Fruit fly (Drosophila melanogaster): ENCODE measurements around the gene CG15211.

Gene CG15211

dm6 chrX:10785920-10786361, 13.6 kb downstream of the CG15211 start (continued):
- no peak for TF ChIP-seq BEAF-32 (GFP tag; optimal IDR thresholded peaks at IDR 0.05)
- TF ChIP-seq CG13287 (GFP tag; IDR thresholded peaks at IDR 0.05; ENCODE audit: partially characterized antibody) = peak; percentile 16; the same call in 1 of the 2 replicates
- peak in 1 of 2 experiments; percentile 14 for TF ChIP-seq crp (GFP tag; optimal IDR thresholded peaks at IDR 0.05)
- no peak for TF ChIP-seq Atf-2 (GFP tag; optimal IDR thresholded peaks at IDR 0.05)
- peak; percentile 53 for TF ChIP-seq twi (tag; optimal IDR thresholded peaks at IDR 0.05)
- no peak for TF ChIP-seq p53 (GFP tag; optimal IDR thresholded peaks at IDR 0.05)
- 0 out of 3 replicates have a peak, but pooled peaks have one; percentile 32 for TF ChIP-seq row (GFP tag; IDR thresholded peaks at IDR 0.05)
- peak; percentile 27 for TF ChIP-seq HHEX (GFP tag; optimal IDR thresholded peaks at IDR 0.05)
- no peak for TF ChIP-seq CG2129 (GFP tag; IDR thresholded peaks at IDR 0.05; ENCODE audit: partially characterized antibody)
- peak; percentile 90 for TF ChIP-seq Elba2 (GFP tag; optimal IDR thresholded peaks at IDR 0.05)
- TF ChIP-seq lmd (GFP tag; IDR thresholded peaks at IDR 0.05) = no peak
- TF ChIP-seq CG17568 (GFP tag; optimal IDR thresholded peaks at IDR 0.05) = no peak
- TF ChIP-seq YL-1 (GFP tag; optimal IDR thresholded peaks at IDR 0.05) = peak; percentile 25
- no peak for TF ChIP-seq CG6854 (GFP tag; optimal IDR thresholded peaks at IDR 0.05)
- peak; percentile 11 for TF ChIP-seq CG12769 (tag; optimal IDR thresholded peaks at IDR 0.05)
- TF ChIP-seq HLHmδ (GFP tag; optimal IDR thresholded peaks at IDR 0.05) = peak; percentile 19
- no peak for TF ChIP-seq CG7556 (GFP tag; optimal IDR thresholded peaks at IDR 0.05)
- peak; percentile 76 for TF ChIP-seq Max (GFP tag; optimal IDR thresholded peaks at IDR 0.05)
- peak; percentile 31; the same call in 1 of the 2 replicates for TF ChIP-seq Adf1 (GFP tag; IDR thresholded peaks at IDR 0.05)
- TF ChIP-seq CG12659 (GFP tag; optimal IDR thresholded peaks at IDR 0.05) = peak; percentile 5
- peak; percentile 52 for TF ChIP-seq Hey (tag; optimal IDR thresholded peaks at IDR 0.05)
- TF ChIP-seq CG9609 (GFP tag; optimal IDR thresholded peaks at IDR 0.05) = no peak
- TF ChIP-seq stwl (tag; optimal IDR thresholded peaks at IDR 0.05) = peak; percentile 31
- no peak for TF ChIP-seq stc (GFP tag; IDR thresholded peaks at IDR 0.05)
- no peak for TF ChIP-seq CG31388 (GFP tag; optimal IDR thresholded peaks at IDR 0.05)

dm6 chrX:10786443-10787097, 14.2 kb downstream of the CG15211 start, which contains the start of the genes Ant2 and sesB:
Gene Ant2, minus strand, starts transcription at chrX:10786907.
Gene sesB, minus strand, starts transcription at chrX:10786958.
- peak; percentile 55 for TF ChIP-seq tna (GFP tag; IDR thresholded peaks at IDR 0.05; ENCODE audit: partially characterized antibody)
- no peak for TF ChIP-seq Dfd (GFP tag; optimal IDR thresholded peaks at IDR 0.05)
- no peak for TF ChIP-seq Lpt (GFP tag; optimal IDR thresholded peaks at IDR 0.05)
- TF ChIP-seq MESR4 (GFP tag; optimal IDR thresholded peaks at IDR 0.05) = peak; percentile 75
- TF ChIP-seq CG13287 (GFP tag; IDR thresholded peaks at IDR 0.05; ENCODE audit: partially characterized antibody) = peak; percentile 75
- peak; percentile 75 for TF ChIP-seq pzg (GFP tag; optimal IDR thresholded peaks at IDR 0.05)
- TF ChIP-seq CG16813 (GFP tag; IDR thresholded peaks at IDR 0.05; ENCODE audit: partially characterized antibody) = peak; percentile 76
- no peak for TF ChIP-seq jumu (GFP tag; optimal IDR thresholded peaks at IDR 0.05)
- TF ChIP-seq CG10267 (tag; optimal IDR thresholded peaks at IDR 0.05) = peak; percentile 0
- TF ChIP-seq nerfin-1 (tag; optimal IDR thresholded peaks at IDR 0.05) = no peak
- TF ChIP-seq Dp (GFP tag; optimal IDR thresholded peaks at IDR 0.05) = peak; percentile 13
- no peak for TF ChIP-seq Sox100B (GFP tag; optimal IDR thresholded peaks at IDR 0.05)
- TF ChIP-seq bigmax (GFP tag; optimal IDR thresholded peaks at IDR 0.05) = peak; percentile 30
- peak; percentile 71 for TF ChIP-seq hbn (GFP tag; IDR thresholded peaks at IDR 0.05; ENCODE audit: partially characterized antibody)
- no peak for TF ChIP-seq gce (GFP tag; IDR thresholded peaks at IDR 0.05)
- no peak for TF ChIP-seq CoRest (tag; optimal IDR thresholded peaks at IDR 0.05)
- TF ChIP-seq CG10959 (GFP tag; IDR thresholded peaks at IDR 0.05) = no peak
- TF ChIP-seq onecut (GFP tag; IDR thresholded peaks at IDR 0.05) = peak; percentile 31; the same call in 1 of the 2 replicates
- TF ChIP-seq ind (GFP tag; optimal IDR thresholded peaks at IDR 0.05) = no peak
- TF ChIP-seq CG3995 (GFP tag; optimal IDR thresholded peaks at IDR 0.05) = peak; percentile 93
- TF ChIP-seq Opbp (GFP tag; IDR thresholded peaks at IDR 0.05; ENCODE audit: partially characterized antibody) = peak; percentile 84
- no peak for TF ChIP-seq caup (GFP tag; optimal IDR thresholded peaks at IDR 0.05; ENCODE audit: severe bottlenecking)
- TF ChIP-seq CG2712 (tag; optimal IDR thresholded peaks at IDR 0.05) = no peak
- peak; percentile 37 for TF ChIP-seq ERR (GFP tag; optimal IDR thresholded peaks at IDR 0.05)
